Fruit fly (Drosophila melanogaster): ENCODE results near the gene Poxm.

The Poxm gene

dm6 chr3R:8300928-8301752, 32.5 kb downstream of the Poxm start, which contains the start of the genes CG9626 and mRpL1 (continued):
- TF ChIP-seq Dad (GFP tag; optimal IDR thresholded peaks at IDR 0.05) (peak; percentile 34), sd (tag; optimal IDR thresholded peaks at IDR 0.05) (peak; percentile 87), kah (GFP tag; optimal IDR thresholded peaks at IDR 0.05) (no peak), CG14441 (GFP tag; IDR thresholded peaks at IDR 0.05) (no peak), D19A (tag; optimal IDR thresholded peaks at IDR 0.05) (no peak), Ets97D (GFP tag; optimal IDR thresholded peaks at IDR 0.05) (peak; percentile 80), pho (GFP tag; optimal IDR thresholded peaks at IDR 0.05) (peak; percentile 17), Dll (GFP tag; IDR thresholded peaks at IDR 0.05; ENCODE audit: partially characterized antibody) (0 out of 4 replicates have a peak, but pooled peaks have one; percentile 13), CG17912 (GFP tag; optimal IDR thresholded peaks at IDR 0.05) (peak; percentile 22), CG8944 (GFP tag; optimal IDR thresholded peaks at IDR 0.05) (no peak), Oli (tag; optimal IDR thresholded peaks at IDR 0.05) (no peak), emc (GFP tag; optimal IDR thresholded peaks at IDR 0.05) (no peak), gsb-n (tag; optimal IDR thresholded peaks at IDR 0.05) (no peak), dmrt99B (tag; optimal IDR thresholded peaks at IDR 0.05) (no peak), stwl (tag; optimal IDR thresholded peaks at IDR 0.05) (no peak), CG13624 (GFP tag; optimal IDR thresholded peaks at IDR 0.05) (peak; percentile 42), aop (GFP tag; IDR thresholded peaks at IDR 0.05) (no peak), CG17186 (GFP tag; optimal IDR thresholded peaks at IDR 0.05) (peak; percentile 64), CG12769 (tag; optimal IDR thresholded peaks at IDR 0.05) (peak; percentile 41), chinmo (GFP tag; IDR thresholded peaks at IDR 0.05; ENCODE audit: partially characterized antibody) (0 out of 4 replicates have a peak, but pooled peaks have one; percentile 23), CG7745 (tag; optimal IDR thresholded peaks at IDR 0.05) (no peak), Sin3A (optimal IDR thresholded peaks at IDR 0.05) (peak; percentile 49), CG10959 (GFP tag; IDR thresholded peaks at IDR 0.05) (no peak), CG17361 (GFP tag; IDR thresholded peaks at IDR 0.05) (no peak), luna (GFP tag; optimal IDR thresholded peaks at IDR 0.05) (no peak), MBD-R2 (GFP tag; IDR thresholded peaks at IDR 0.05) (peak; percentile 91), CG17829 (tag; optimal IDR thresholded peaks at IDR 0.05) (peak; percentile 45), her (GFP tag; optimal IDR thresholded peaks at IDR 0.05) (no peak), CG15514 (GFP tag; optimal IDR thresholded peaks at IDR 0.05) (peak; percentile 87), CG10321 (GFP tag; IDR thresholded peaks at IDR 0.05) (no peak), Dp (GFP tag; optimal IDR thresholded peaks at IDR 0.05) (peak; percentile 58), fd96Cb (tag; optimal IDR thresholded peaks at IDR 0.05) (no peak), CG8388 (GFP tag; optimal IDR thresholded peaks at IDR 0.05) (no peak), yki (optimal IDR thresholded peaks at IDR 0.05) (no peak), hbn (GFP tag; IDR thresholded peaks at IDR 0.05; ENCODE audit: partially characterized antibody) (no peak), schlank (tag; optimal IDR thresholded peaks at IDR 0.05) (no peak), Scr (GFP tag; IDR thresholded peaks at IDR 0.05; ENCODE audit: partially characterized antibody) (peak; percentile 23; the same call in 1 of the 2 replicates), dimm (GFP tag; IDR thresholded peaks at IDR 0.05) (no peak), Dek (tag; optimal IDR thresholded peaks at IDR 0.05) (peak; percentile 24), Rfx (GFP tag; IDR thresholded peaks at IDR 0.05) (peak; percentile 32; the same call in 1 of the 2 replicates), ATbp (GFP tag; optimal IDR thresholded peaks at IDR 0.05) (no peak), Pdp1 (GFP tag; optimal IDR thresholded peaks at IDR 0.05) (peak in 1 of 2 experiments; percentile 100), CG33213 (GFP tag; optimal IDR thresholded peaks at IDR 0.05) (peak; percentile 58), CG12071 (GFP tag; optimal IDR thresholded peaks at IDR 0.05) (no peak), ranshi (GFP tag; IDR thresholded peaks at IDR 0.05) (0 out of 2 replicates have a peak, but pooled peaks have one; percentile 35), CG13287 (GFP tag; IDR thresholded peaks at IDR 0.05; ENCODE audit: partially characterized antibody) (peak; percentile 60), tll (GFP tag; optimal IDR thresholded peaks at IDR 0.05) (peak in 1 of 2 experiments; percentile 89), HmgD (GFP tag; optimal IDR thresholded peaks at IDR 0.05) (peak; percentile 43)
